Worm (Caenorhabditis elegans): Measurements from ENCODE around the gene F46C3.7.
A peak's percentile ranks its signal among the peaks of the same experiment; 100 is the strongest.

DNA sequence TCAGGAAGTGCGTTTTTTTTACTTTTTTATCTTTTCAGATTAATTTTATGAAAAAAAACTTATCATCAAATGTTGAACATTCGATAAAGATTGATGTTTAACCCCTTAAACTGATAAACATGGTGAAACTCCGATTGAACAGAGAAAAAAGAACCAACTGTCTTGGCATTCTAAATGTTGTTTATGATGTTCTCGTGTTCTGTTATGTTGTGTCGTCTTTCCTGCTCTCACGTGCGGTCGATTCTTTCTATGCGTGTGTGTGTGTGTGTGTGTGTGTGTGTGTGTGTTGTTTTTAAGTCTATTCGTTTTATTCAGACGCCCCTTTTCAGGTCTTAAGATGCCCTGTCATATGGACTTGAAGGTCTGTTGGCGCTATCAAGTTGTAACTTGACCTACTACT, 29.8 kb downstream of the F46C3.7 start:
- TF ChIP-seq unc-39 (tag; optimal IDR thresholded peaks at IDR 0.05) (no peak), unc-62 (GFP tag; optimal IDR thresholded peaks at IDR 0.05) (no peak), nhr-11 (tag; optimal IDR thresholded peaks at IDR 0.05) (no peak), lin-39 (tag; optimal IDR thresholded peaks at IDR 0.05) (no peak), nhr-77 (tag; optimal IDR thresholded peaks at IDR 0.05) (no peak), ama-1 (optimal IDR thresholded peaks at IDR 0.05) (no peak), zag-1 (tag; optimal IDR thresholded peaks at IDR 0.05) (no peak), snpc-4 (tag; optimal IDR thresholded peaks at IDR 0.05) (peak; percentile 5), ztf-4 (tag; optimal IDR thresholded peaks at IDR 0.05) (no peak), lin-15B (tag; optimal IDR thresholded peaks at IDR 0.05) (no peak)

All from whole organism, L3 larva.